Worm (Caenorhabditis elegans) whole organism, young adult: ENCODE data around the gene pho-9.

ENCODE experiments used
- B0336.3 ChIP-seq: fragments of 200-800 bp; sonication (Bioruptor generic); IDR thresholded peaks from 2 replicates; pipeline ENCODE4 v1.3.6; 2022; ENCODE audit warnings: missing genetic modification characterization, missing compliant biosample characterization
- C17E4.6 ChIP-seq: fragments of 200-800 bp; sonication (Bioruptor generic); IDR thresholded peaks from 2 replicates; pipeline ENCODE4 v1.3.6; 2022; ENCODE audit warnings: missing genetic modification reagents, missing genetic modification characterization, missing compliant biosample characterization
- D2030.7 ChIP-seq: fragments of 200-800 bp; sonication (Bioruptor generic); IDR thresholded peaks from 2 replicates; pipeline ENCODE4 v1.3.6; 2022; ENCODE audit warnings: missing genetic modification reagents, missing genetic modification characterization, missing compliant biosample characterization
- F22D6.2 ChIP-seq: sonication (generic microtip); optimal IDR thresholded peaks from 2 replicates; lab custom pipeline; 2016; ENCODE audit warnings: mild to moderate bottlenecking, missing genetic modification characterization, missing compliant biosample characterization
- F23B12.7 ChIP-seq: sonication (generic microtip); optimal IDR thresholded peaks from 2 replicates; lab custom pipeline; 2017; ENCODE audit warnings: missing genetic modification characterization, mild to moderate bottlenecking, missing compliant biosample characterization, antibody characterized with exemption, moderate library complexity; ENCODE audit not compliant: insufficient read depth
- F37B4.10 ChIP-seq: fragments of 200-800 bp; sonication (Bioruptor generic); IDR thresholded peaks from 2 replicates; pipeline ENCODE4 v1.3.6; 2022; ENCODE audit warnings: missing genetic modification characterization, missing compliant biosample characterization
- F52B5.7 ChIP-seq: sonication (generic microtip); optimal IDR thresholded peaks from 2 replicates; lab custom pipeline; 2016; ENCODE audit warnings: mild to moderate bottlenecking, missing genetic modification characterization, missing compliant biosample characterization
- K11D2.4 ChIP-seq: fragments of 200-800 bp; sonication (Bioruptor generic); IDR thresholded peaks from 2 replicates; pipeline ENCODE4 v1.3.6; 2022; ENCODE audit warnings: missing genetic modification reagents, missing genetic modification characterization, missing compliant biosample characterization
- K12H6.12 ChIP-seq: fragments of 200-800 bp; sonication (Bioruptor generic); optimal IDR thresholded peaks from 2 replicates; lab custom pipeline; 2018; ENCODE audit warnings: mild to moderate bottlenecking, missing genetic modification characterization, missing compliant biosample characterization
- Y53F4B.3 ChIP-seq: fragments of 200-800 bp; sonication (Bioruptor generic); IDR thresholded peaks from 2 replicates; pipeline ENCODE4 v1.3.6; 2022; ENCODE audit warnings: missing genetic modification reagents, missing genetic modification characterization, missing compliant biosample characterization
- Y53G8AR.9 ChIP-seq: fragments of 200-800 bp; sonication (Bioruptor generic); conservative IDR thresholded peaks from 2 replicates; pipeline ENCODE4 v1.3.6; 2022; ENCODE audit warnings: missing genetic modification reagents, missing genetic modification characterization, missing compliant biosample characterization
- ama-1 ChIP-seq, 3 experiments: fragments of 150-350 bp in 1 of 3; sonication (generic microtip) in 2 of 3; optimal IDR thresholded peaks; 2 replicates each; lab custom pipeline; 2014 to 2018; ENCODE audit warnings: missing biosample characterization in 2 of 3, missing genetic modification characterization in 2 of 3, missing genetic modification reagents in 2 of 3
- ccch-3 ChIP-seq: fragments of 200-800 bp; sonication (Bioruptor generic); optimal IDR thresholded peaks from 2 replicates; lab custom pipeline; 2018; ENCODE audit warnings: mild to moderate bottlenecking, missing genetic modification characterization, missing compliant biosample characterization
- ceh-100 ChIP-seq: fragments of 200-800 bp; sonication (Bioruptor generic); IDR thresholded peaks from 2 replicates; pipeline ENCODE4 v1.3.6; 2022; ENCODE audit warnings: missing genetic modification reagents, missing genetic modification characterization, missing compliant biosample characterization
- ceh-40 ChIP-seq: fragments of 200-800 bp; sonication (Bioruptor generic); IDR thresholded peaks from 2 replicates; pipeline ENCODE4 v1.3.6; 2022; ENCODE audit warnings: missing genetic modification characterization, missing compliant biosample characterization
- ceh-79 ChIP-seq: sonication (generic microtip); optimal IDR thresholded peaks from 2 replicates; lab custom pipeline; 2017; ENCODE audit warnings: mild to moderate bottlenecking, missing genetic modification characterization, missing compliant biosample characterization
- ceh-91 ChIP-seq: fragments of 200-800 bp; sonication (Bioruptor generic); IDR thresholded peaks from 2 replicates; pipeline ENCODE4 v1.3.6; 2022; ENCODE audit warnings: missing genetic modification reagents, missing genetic modification characterization, missing compliant biosample characterization
- chd-7 ChIP-seq: sonication (generic microtip); optimal IDR thresholded peaks from 2 replicates; lab custom pipeline; 2016; ENCODE audit warnings: mild to moderate bottlenecking, missing genetic modification characterization, moderate library complexity, missing compliant biosample characterization
- die-1 ChIP-seq: sonication (generic microtip); optimal IDR thresholded peaks from 2 replicates; lab custom pipeline; 2016; ENCODE audit warnings: missing genotype, mild to moderate bottlenecking, missing genetic modification characterization, missing compliant biosample characterization
- dox-1 ChIP-seq: fragments of 200-800 bp; sonication (Bioruptor generic); IDR thresholded peaks from 2 replicates; pipeline ENCODE4 v1.3.6; 2022; ENCODE audit warnings: missing genetic modification reagents, missing genetic modification characterization, missing compliant biosample characterization
- dpff-1 ChIP-seq: sonication (generic microtip); optimal IDR thresholded peaks from 2 replicates; lab custom pipeline; 2017; ENCODE audit warnings: mild to moderate bottlenecking, missing genetic modification characterization, missing compliant biosample characterization
- egl-44 ChIP-seq: fragments of 200-800 bp; sonication (Bioruptor generic); IDR thresholded peaks from 2 replicates; pipeline ENCODE4 v1.3.6; 2022; ENCODE audit warnings: missing genetic modification reagents, missing genetic modification characterization, missing compliant biosample characterization
- egrh-3 ChIP-seq: fragments of 200-800 bp; sonication (Bioruptor generic); IDR thresholded peaks from 2 replicates; pipeline ENCODE4 v1.3.6; 2022; ENCODE audit warnings: missing genetic modification reagents, missing genetic modification characterization, missing compliant biosample characterization
- hlh-26 ChIP-seq: fragments of 200-800 bp; sonication (Bioruptor generic); conservative IDR thresholded peaks from 2 replicates; pipeline ENCODE4 v1.3.6; 2022; ENCODE audit warnings: missing genetic modification reagents, missing genetic modification characterization, missing compliant biosample characterization
- hmg-1.2 ChIP-seq: fragments of 200-800 bp; sonication (Bioruptor generic); IDR thresholded peaks from 2 replicates; pipeline ENCODE4 v1.3.6; 2022; ENCODE audit warnings: missing genetic modification reagents, missing genetic modification characterization, missing compliant biosample characterization
- hmg-20 ChIP-seq: fragments of 200-800 bp; sonication (Bioruptor generic); IDR thresholded peaks from 2 replicates; pipeline ENCODE4 v1.3.6; 2022; ENCODE audit warnings: missing genetic modification reagents, missing genetic modification characterization, missing compliant biosample characterization
- hrde-1 ChIP-seq: sonication (generic microtip); optimal IDR thresholded peaks from 2 replicates; lab custom pipeline; 2016; ENCODE audit warnings: missing genetic modification characterization, mild to moderate bottlenecking, missing compliant biosample characterization, moderate library complexity, missing genotype, missing genetic modification reagents, borderline replicate concordance
- hsf-1 ChIP-seq: fragments of 200-800 bp; sonication (Bioruptor generic); IDR thresholded peaks from 2 replicates; pipeline ENCODE4 v1.3.6; 2022; ENCODE audit warnings: missing genetic modification reagents, missing genetic modification characterization, missing compliant biosample characterization
- let-607 ChIP-seq, 2 experiments: fragments of 200-800 bp in 1 of 2; sonication (Bioruptor generic) in 1 of 2; sonication (generic microtip) in 1 of 2; optimal IDR thresholded peaks; 2 replicates each; lab custom pipeline; 2016 to 2018; ENCODE audit warnings: mild to moderate bottlenecking in 2 of 2, missing compliant biosample characterization in 2 of 2, missing genetic modification characterization in 2 of 2, moderate library complexity in 2 of 2, missing genotype in 1 of 2
- madf-3 ChIP-seq: fragments of 200-800 bp; sonication (Bioruptor generic); IDR thresholded peaks from 2 replicates; pipeline ENCODE4 v1.3.6; 2022; ENCODE audit warnings: missing genetic modification reagents, missing genetic modification characterization, missing compliant biosample characterization
- madf-6 ChIP-seq: fragments of 200-800 bp; sonication (Bioruptor generic); IDR thresholded peaks from 2 replicates; pipeline ENCODE4 v1.3.6; 2022; ENCODE audit warnings: missing genetic modification reagents, missing genetic modification characterization, missing compliant biosample characterization
- mxl-1 ChIP-seq: sonication (generic microtip); optimal IDR thresholded peaks from 2 replicates; lab custom pipeline; 2016; ENCODE audit warnings: missing genetic modification characterization, missing compliant biosample characterization
- nfya-2 ChIP-seq: fragments of 200-800 bp; sonication (Bioruptor generic); IDR thresholded peaks from 2 replicates; pipeline ENCODE4 v1.3.6; 2022; ENCODE audit warnings: missing genetic modification reagents, missing genetic modification characterization, missing compliant biosample characterization
- nfyb-1 ChIP-seq: fragments of 200-800 bp; sonication (Bioruptor generic); IDR thresholded peaks from 2 replicates; pipeline ENCODE4 v1.3.6; 2022; ENCODE audit warnings: missing genetic modification reagents, missing genetic modification characterization, missing compliant biosample characterization
- nhr-120 ChIP-seq: fragments of 200-800 bp; sonication (Bioruptor generic); IDR thresholded peaks from 2 replicates; pipeline ENCODE4 v1.3.6; 2022; ENCODE audit warnings: missing genetic modification characterization, missing compliant biosample characterization
- pbrm-1 ChIP-seq: fragments of 200-800 bp; sonication (Bioruptor generic); IDR thresholded peaks from 2 replicates; pipeline ENCODE4 v1.3.6; 2022; ENCODE audit warnings: missing genetic modification reagents, missing genetic modification characterization, missing compliant biosample characterization
- rec-8 ChIP-seq, 2 experiments: sonication (generic microtip); optimal IDR thresholded peaks; 2 replicates each; lab custom pipeline; 2016; ENCODE audit warnings: mild to moderate bottlenecking in 2 of 2, missing genetic modification characterization in 2 of 2, missing genetic modification reagents in 2 of 2, missing genotype in 2 of 2, missing biosample characterization in 1 of 2, missing compliant biosample characterization in 1 of 2, moderate library complexity in 1 of 2
- snpc-1.3 ChIP-seq: sonication (generic microtip); optimal IDR thresholded peaks from 2 replicates; lab custom pipeline; 2017; ENCODE audit warnings: missing genetic modification characterization, mild to moderate bottlenecking, missing compliant biosample characterization, antibody characterized with exemption, moderate library complexity, missing genotype, missing genetic modification reagents; ENCODE audit not compliant: insufficient read depth
- snpc-4 ChIP-seq, 5 experiments: fragments of 150-350 bp in 1 of 5; sonication (generic microtip) in 4 of 5; optimal IDR thresholded peaks; 2 replicates each; lab custom pipeline; 2014 to 2018; ENCODE audit warnings: missing genetic modification characterization in 5 of 5, missing biosample characterization in 3 of 5, antibody characterized with exemption in 2 of 5, mild to moderate bottlenecking in 2 of 5, missing compliant biosample characterization in 2 of 5, missing genotype in 2 of 5, moderate library complexity in 2 of 5, missing genetic modification reagents in 1 of 5
- somi-1 ChIP-seq: fragments of 200-800 bp; sonication (Bioruptor generic); optimal IDR thresholded peaks from 2 replicates; lab custom pipeline; 2018; ENCODE audit warnings: mild to moderate bottlenecking, missing genetic modification characterization, missing compliant biosample characterization
- unc-62 ChIP-seq: fragments of 150-350 bp; optimal IDR thresholded peaks from 2 replicates; lab custom pipeline; 2014; ENCODE audit warnings: missing biosample characterization, missing genetic modification reagents, missing genetic modification characterization
- zfh-2 ChIP-seq: fragments of 200-800 bp; sonication (Bioruptor generic); conservative IDR thresholded peaks from 2 replicates; pipeline ENCODE4 v1.3.6; 2022; ENCODE audit warnings: missing genetic modification reagents, missing genetic modification characterization, missing compliant biosample characterization
- zim-3 ChIP-seq: sonication (generic microtip); optimal IDR thresholded peaks from 2 replicates; lab custom pipeline; 2017; ENCODE audit warnings: mild to moderate bottlenecking, missing genetic modification characterization, moderate library complexity, missing compliant biosample characterization
- ztf-26 ChIP-seq: sonication (generic microtip); optimal IDR thresholded peaks from 2 replicates; lab custom pipeline; 2017; ENCODE audit warnings: missing genetic modification characterization, missing compliant biosample characterization
- ztf-3 ChIP-seq: fragments of 200-800 bp; sonication (Bioruptor generic); optimal IDR thresholded peaks from 2 replicates; lab custom pipeline; 2018; ENCODE audit warnings: mild to moderate bottlenecking, missing genetic modification characterization, missing compliant biosample characterization

pho-9 gene

ce11 chrIII:2786740-2787139 is 26.1 kb upstream of the pho-9 start, which contains the start of gene nduc-2 (continued):
- TF ChIP-seq hmg-20: no peak
- TF ChIP-seq ceh-91: no peak
- TF ChIP-seq B0336.3: peak; percentile 70; the same call in 1 of the 2 replicates
- TF ChIP-seq hrde-1 (tag; lab: Kevin White, UChicago): no peak
- TF ChIP-seq egrh-3 (GFP tag; lab: Robert Waterston, UW): no peak
- no peak for TF ChIP-seq let-607 (tag; optimal IDR thresholded peaks at IDR 0.05; lab: Kevin White, UChicago)
- TF ChIP-seq zfh-2 (GFP tag; lab: Robert Waterston, UW): peak; percentile 64
- no peak for TF ChIP-seq chd-7 (tag; lab: Kevin White, UChicago)
- no peak for TF ChIP-seq mxl-1 (tag; lab: Kevin White, UChicago)
- no peak for TF ChIP-seq somi-1 (GFP tag; lab: Kevin White, UChicago)
- TF ChIP-seq ceh-100 (GFP tag; lab: Robert Waterston, UW): 0 out of 2 replicates have a peak, but pooled peaks have one; percentile 24
- peak; percentile 35; the same call in 1 of the 2 replicates for TF ChIP-seq nfyb-1 (GFP tag; lab: Robert Waterston, UW)
- no peak for TF ChIP-seq die-1
- no peak for TF ChIP-seq rec-8 (tag; optimal IDR thresholded peaks at IDR 0.05; lab: Kevin White, UChicago)
- no peak for TF ChIP-seq dpff-1 (tag; lab: Kevin White, UChicago)
- 0 out of 2 replicates have a peak, but pooled peaks have one; percentile 10 for TF ChIP-seq D2030.7
- peak; percentile 13 for TF ChIP-seq F52B5.7 (tag; lab: Kevin White, UChicago)
- no peak for TF ChIP-seq unc-62 (GFP tag; lab: Kevin White, UChicago)
- peak; percentile 75 for TF ChIP-seq madf-3 (GFP tag; lab: Robert Waterston, UW)
- TF ChIP-seq nfya-2 (GFP tag; lab: Robert Waterston, UW): no peak
- TF ChIP-seq ztf-3 (GFP tag; lab: Kevin White, UChicago): no peak
- peak; percentile 9; the same call in 1 of the 2 replicates for TF ChIP-seq egl-44 (GFP tag; lab: Robert Waterston, UW)
- TF ChIP-seq zim-3 (tag; lab: Kevin White, UChicago): peak; percentile 13
- peak; percentile 62 for TF ChIP-seq madf-6 (GFP tag; lab: Robert Waterston, UW)
- TF ChIP-seq C17E4.6 (GFP tag; lab: Robert Waterston, UW): 0 out of 2 replicates have a peak, but pooled peaks have one; percentile 15
- TF ChIP-seq ama-1 (optimal IDR thresholded peaks at IDR 0.05; lab: Kevin White, UChicago): peak; percentile 26
- TF ChIP-seq ama-1 (GFP tag; optimal IDR thresholded peaks at IDR 0.05; lab: Kevin White, UChicago): no peak
- no peak for TF ChIP-seq ccch-3 (GFP tag; lab: Kevin White, UChicago)
- TF ChIP-seq pbrm-1: peak; percentile 56; the same call in 1 of the 2 replicates
- no peak for TF ChIP-seq F23B12.7 (tag; lab: Kevin White, UChicago)
- no peak for TF ChIP-seq F22D6.2 (tag; lab: Kevin White, UChicago)
- peak; percentile 60; the same call in 1 of the 2 replicates for TF ChIP-seq hsf-1 (GFP tag; lab: Robert Waterston, UW)
- TF ChIP-seq K11D2.4 (GFP tag; lab: Robert Waterston, UW): no peak
- no peak for TF ChIP-seq F37B4.10 (GFP tag; lab: Robert Waterston, UW)
- TF ChIP-seq snpc-1.3 (tag; lab: Kevin White, UChicago): no peak
- no peak for TF ChIP-seq hlh-26 (GFP tag; lab: Robert Waterston, UW)
- peak; percentile 13; the same call in 1 of the 2 replicates for TF ChIP-seq hmg-1.2 (GFP tag; lab: Robert Waterston, UW)
- TF ChIP-seq ceh-40 (GFP tag; lab: Robert Waterston, UW): no peak
- TF ChIP-seq K12H6.12 (tag; lab: Kevin White, UChicago): no peak
- no peak for TF ChIP-seq ztf-26 (tag; lab: Kevin White, UChicago)
- peak; percentile 22; the same call in 1 of the 2 replicates for TF ChIP-seq dox-1 (GFP tag; lab: Robert Waterston, UW)
- 0 out of 2 replicates have a peak, but pooled peaks have one; percentile 37 for TF ChIP-seq Y53G8AR.9 (GFP tag; lab: Robert Waterston, UW)
- TF ChIP-seq ceh-79 (tag; lab: Kevin White, UChicago): no peak
- TF ChIP-seq nhr-120: no peak
- no peak for TF ChIP-seq Y53F4B.3 (GFP tag; lab: Robert Waterston, UW)
- no peak for TF ChIP-seq snpc-4 (GFP tag; optimal IDR thresholded peaks at IDR 0.05; lab: Kevin White, UChicago)
- peak in 1 of 4 experiments; percentile 3 for TF ChIP-seq snpc-4 (tag; optimal IDR thresholded peaks at IDR 0.05; lab: Kevin White, UChicago)
